Worm (Caenorhabditis elegans) whole organism, L3 larva: Measurements from ENCODE around the gene clec-171.

Experiments
- ceh-9 ChIP-seq: sonication (generic microtip); optimal IDR thresholded peaks from 2 replicates; lab custom pipeline; 2018; ENCODE audit warnings: missing biosample characterization, missing genetic modification characterization
- elt-1 ChIP-seq: fragments of 150-350 bp; optimal IDR thresholded peaks from 2 replicates; lab custom pipeline; 2014; ENCODE audit warnings: missing biosample characterization, missing genetic modification characterization
- elt-3 ChIP-seq, 3 experiments: fragments of 150-350 bp in 1 of 3; sonication (generic microtip) in 2 of 3; optimal IDR thresholded peaks; 2 replicates in 2 of 3; 4 replicates in 1 of 3; lab custom pipeline; 2014 to 2017; ENCODE audit warnings: missing biosample characterization in 3 of 3, missing genetic modification characterization in 3 of 3
- fkh-10 ChIP-seq: sonication (generic microtip); optimal IDR thresholded peaks from 2 replicates; lab custom pipeline; 2017; ENCODE audit warnings: missing biosample characterization, missing genetic modification reagents, missing genetic modification characterization
- nfya-1 ChIP-seq: sonication (generic microtip); optimal IDR thresholded peaks from 2 replicates; lab custom pipeline; 2017; ENCODE audit warnings: missing genetic modification characterization, mild to moderate bottlenecking, missing compliant biosample characterization, antibody characterized with exemption, moderate library complexity; ENCODE audit not compliant: insufficient read depth
- nhr-77 ChIP-seq: fragments of 150-350 bp; optimal IDR thresholded peaks from 2 replicates; lab custom pipeline; 2014; ENCODE audit warnings: missing biosample characterization, missing genetic modification characterization
- skn-1 ChIP-seq: fragments of 150-350 bp; optimal IDR thresholded peaks from 2 replicates; lab custom pipeline; 2014; ENCODE audit warnings: missing biosample characterization, missing genetic modification characterization
- snpc-4 ChIP-seq: fragments of 150-350 bp; optimal IDR thresholded peaks from 2 replicates; lab custom pipeline; 2014; ENCODE audit warnings: missing biosample characterization, missing genetic modification characterization
- unc-39 ChIP-seq: sonication (generic microtip); optimal IDR thresholded peaks from 4 replicates; lab custom pipeline; 2017; ENCODE audit warnings: missing biosample characterization, missing genetic modification characterization
- zag-1 ChIP-seq: fragments of 150-350 bp; optimal IDR thresholded peaks from 2 replicates; lab custom pipeline; 2014; ENCODE audit warnings: missing biosample characterization, missing genetic modification characterization
- ztf-11 ChIP-seq: fragments of 150-350 bp; optimal IDR thresholded peaks from 2 replicates; lab custom pipeline; 2014; ENCODE audit warnings: missing biosample characterization, missing genetic modification characterization
- ztf-4 ChIP-seq: fragments of 150-350 bp; optimal IDR thresholded peaks from 2 replicates; lab custom pipeline; 2014; ENCODE audit warnings: missing biosample characterization, missing genetic modification characterization

DNA sequence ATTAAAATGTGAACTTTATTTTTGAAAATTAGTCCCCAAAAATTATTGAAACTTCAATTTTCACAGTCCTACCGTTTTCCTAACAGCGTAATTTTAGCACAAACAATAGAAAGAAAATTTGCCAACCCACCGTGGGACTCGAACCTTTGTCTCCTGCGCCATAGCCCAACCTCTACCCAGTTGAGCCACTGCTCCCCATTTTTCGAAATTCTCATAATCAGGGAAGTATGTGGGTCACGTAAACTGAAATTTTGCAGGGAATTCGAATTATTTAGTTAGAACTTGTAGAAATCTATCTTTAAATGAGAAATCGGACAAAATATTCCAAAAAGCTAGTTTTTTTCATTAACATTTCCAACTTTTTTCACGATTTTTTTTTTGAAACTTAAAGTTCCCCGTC, 46.8 kb downstream of the clec-171 start:
- TF ChIP-seq snpc-4 (tag; lab: Kevin White, UChicago) (no peak), elt-1 (no peak), zag-1 (tag; lab: Kevin White, UChicago) (no peak), skn-1 (no peak), fkh-10 (GFP tag; lab: Kevin White, UChicago) (no peak), unc-39 (no peak), ztf-11 (tag; lab: Kevin White, UChicago) (no peak), elt-3 (tag; optimal IDR thresholded peaks at IDR 0.05; lab: Kevin White, UChicago) (no peak), nfya-1 (tag; lab: Kevin White, UChicago) (no peak), nhr-77 (tag; lab: Kevin White, UChicago) (no peak), ztf-4 (tag; lab: Kevin White, UChicago) (no peak), ceh-9 (no peak)
